Fruit fly (Drosophila melanogaster): ENCODE measurements around the gene CG32640.

The CG32640 gene

DNA sequence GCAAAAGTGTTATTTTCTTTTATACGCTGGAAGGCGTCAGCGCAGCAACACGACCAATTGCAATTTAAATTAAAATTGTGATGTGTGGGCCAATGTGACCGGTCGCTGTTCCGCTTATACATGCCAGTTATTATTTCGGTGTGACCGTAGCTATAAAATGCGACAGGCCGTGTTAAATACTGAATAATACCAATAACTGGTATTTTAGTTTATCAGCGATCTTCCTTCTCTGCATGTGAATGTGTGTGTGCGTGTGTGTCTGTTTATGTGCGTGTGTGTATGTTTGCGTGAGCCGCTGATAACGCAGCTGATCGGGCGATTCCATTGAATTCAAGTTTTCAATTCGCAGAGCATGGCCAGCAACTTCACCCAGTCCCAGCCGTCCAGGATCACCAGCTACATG lies 49.1 kb upstream of the CG32640 start, which contains the start of the genes CG32638, CG15717 and MFS10 (continued):
- TF ChIP-seq zfh1 (GFP tag; IDR thresholded peaks at IDR 0.05) = peak; percentile 31; the same call in 1 of the 3 replicates
- no peak for TF ChIP-seq slbo (GFP tag; IDR thresholded peaks at IDR 0.05)
- TF ChIP-seq Adf1 (GFP tag; IDR thresholded peaks at IDR 0.05) = no peak
- TF ChIP-seq Scr (GFP tag; IDR thresholded peaks at IDR 0.05; ENCODE audit: partially characterized antibody) = no peak
- TF ChIP-seq hth (optimal IDR thresholded peaks at IDR 0.05) = no peak
- no peak for TF ChIP-seq prd (optimal IDR thresholded peaks at IDR 0.05)
- no peak for TF ChIP-seq prd (GFP tag; IDR thresholded peaks at IDR 0.05)
- no peak for TF ChIP-seq CG34376 (GFP tag; optimal IDR thresholded peaks at IDR 0.05)
- no peak for TF ChIP-seq Six4 (GFP tag; optimal IDR thresholded peaks at IDR 0.05)
- TF ChIP-seq CG11085 (GFP tag; IDR thresholded peaks at IDR 0.05) = no peak
- TF ChIP-seq D19A (tag; optimal IDR thresholded peaks at IDR 0.05) = no peak
- no peak for TF ChIP-seq Kr (GFP tag; optimal IDR thresholded peaks at IDR 0.05)
- no peak for TF ChIP-seq Atf3 (GFP tag; optimal IDR thresholded peaks at IDR 0.05)
- no peak for TF ChIP-seq Atf-2 (GFP tag; optimal IDR thresholded peaks at IDR 0.05)
- TF ChIP-seq CG30020 (tag; optimal IDR thresholded peaks at IDR 0.05) = peak; percentile 20
- peak; percentile 9 for TF ChIP-seq Deaf1 (tag; optimal IDR thresholded peaks at IDR 0.05)
- TF ChIP-seq gcm (GFP tag; optimal IDR thresholded peaks at IDR 0.05) = no peak
- TF ChIP-seq wdn (GFP tag; IDR thresholded peaks at IDR 0.05) = no peak
- no peak for TF ChIP-seq CG7963 (GFP tag; IDR thresholded peaks at IDR 0.05; ENCODE audit: partially characterized antibody)
- no peak for TF ChIP-seq CG6813 (GFP tag; optimal IDR thresholded peaks at IDR 0.05)
- TF ChIP-seq Bgb (GFP tag; IDR thresholded peaks at IDR 0.05; ENCODE audit: partially characterized antibody) = peak; percentile 43; the same call in 1 of the 2 replicates
- no peak for TF ChIP-seq dysf (GFP tag; IDR thresholded peaks at IDR 0.05)
- no peak for TF ChIP-seq CG10565 (GFP tag; optimal IDR thresholded peaks at IDR 0.05)
- TF ChIP-seq mirr (GFP tag; optimal IDR thresholded peaks at IDR 0.05) = peak; percentile 28
- no peak for TF ChIP-seq Hey (tag; optimal IDR thresholded peaks at IDR 0.05)
- TF ChIP-seq CG11696 (GFP tag; IDR thresholded peaks at IDR 0.05) = no peak
- TF ChIP-seq HLH4C (GFP tag; IDR thresholded peaks at IDR 0.05; ENCODE audit: partially characterized antibody) = no peak
- 0 out of 3 replicates have a peak, but pooled peaks have one; percentile 20 for TF ChIP-seq CG16813 (GFP tag; IDR thresholded peaks at IDR 0.05; ENCODE audit: partially characterized antibody)
- TF ChIP-seq unc-4 (GFP tag; IDR thresholded peaks at IDR 0.05; ENCODE audit: partially characterized antibody) = no peak
- no peak for TF ChIP-seq Doc2 (GFP tag; IDR thresholded peaks at IDR 0.05)
- TF ChIP-seq CG10979 (tag; optimal IDR thresholded peaks at IDR 0.05) = no peak
- TF ChIP-seq cad (GFP tag; optimal IDR thresholded peaks at IDR 0.05) = no peak
- no peak for TF ChIP-seq tna (GFP tag; IDR thresholded peaks at IDR 0.05; ENCODE audit: partially characterized antibody)
- no peak for TF ChIP-seq Bteb2 (GFP tag; optimal IDR thresholded peaks at IDR 0.05)
- TF ChIP-seq H15 (GFP tag; IDR thresholded peaks at IDR 0.05) = no peak
- no peak for TF ChIP-seq tap (tag; optimal IDR thresholded peaks at IDR 0.05)
- TF ChIP-seq Hr51 (GFP tag; optimal IDR thresholded peaks at IDR 0.05) = no peak
- TF ChIP-seq CG1529 (GFP tag; optimal IDR thresholded peaks at IDR 0.05) = no peak
- no peak for TF ChIP-seq CG4707 (GFP tag; optimal IDR thresholded peaks at IDR 0.05)
- no peak for TF ChIP-seq Ptx1 (GFP tag; IDR thresholded peaks at IDR 0.05)
- TF ChIP-seq CG6175 (GFP tag; IDR thresholded peaks at IDR 0.05) = no peak
- TF ChIP-seq Dll (GFP tag; IDR thresholded peaks at IDR 0.05; ENCODE audit: partially characterized antibody) = no peak
- no peak for TF ChIP-seq Xbp1 (GFP tag; optimal IDR thresholded peaks at IDR 0.05)
- TF ChIP-seq CG10267 (tag; optimal IDR thresholded peaks at IDR 0.05) = peak; percentile 37
- no peak for TF ChIP-seq CG11695 (GFP tag; IDR thresholded peaks at IDR 0.05)
- TF ChIP-seq gcm2 (GFP tag; optimal IDR thresholded peaks at IDR 0.05) = no peak
- TF ChIP-seq CG31224 (GFP tag; IDR thresholded peaks at IDR 0.05) = no peak
- no peak for TF ChIP-seq Dip2 (GFP tag; IDR thresholded peaks at IDR 0.05)
- no peak for TF ChIP-seq Dbx (GFP tag; IDR thresholded peaks at IDR 0.05)
- no peak for TF ChIP-seq CG11456 (GFP tag; IDR thresholded peaks at IDR 0.05)
- TF ChIP-seq Drgx (GFP tag; IDR thresholded peaks at IDR 0.05) = no peak
- no peak for TF ChIP-seq Lim3 (GFP tag; IDR thresholded peaks at IDR 0.05)

All from whole organism, embryonic.